Fruit fly (Drosophila melanogaster) whole organism, pupa: ENCODE results near the gene CG11694.

Experiments used
- CG10348 ChIP-seq: fragments of 200-800 bp; sonication (Bioruptor generic); IDR thresholded peaks from 2 replicates; pipeline ENCODE4 v1.3.6; 2022; ENCODE audit warnings: missing biosample characterization, missing genetic modification characterization
- CG12605 ChIP-seq: fragments of 200-800 bp; sonication (Bioruptor generic); IDR thresholded peaks from 2 replicates; pipeline ENCODE4 v1.3.6; 2022; ENCODE audit warnings: missing biosample characterization, missing genetic modification characterization
- CG15710 ChIP-seq: fragments of 200-800 bp; sonication (Bioruptor generic); optimal IDR thresholded peaks from 2 replicates; lab custom pipeline; 2018; ENCODE audit warnings: missing biosample characterization, mild to moderate bottlenecking, missing genetic modification characterization, moderate library complexity
- CG32121 ChIP-seq: fragments of 200-800 bp; sonication (Bioruptor generic); IDR thresholded peaks from 2 replicates; pipeline ENCODE4 v1.3.6; 2022; ENCODE audit warnings: missing biosample characterization, missing genetic modification characterization
- EcR ChIP-seq: fragments of 200-800 bp; sonication (Bioruptor generic); optimal IDR thresholded peaks from 3 replicates; lab custom pipeline; 2019; ENCODE audit warnings: missing biosample characterization, missing genetic modification characterization, mild to moderate bottlenecking, moderate library complexity, missing genetic modification reagents
- rn ChIP-seq: fragments of 200-800 bp; sonication (Bioruptor generic); IDR thresholded peaks from 2 replicates; pipeline ENCODE4 v1.3.6; 2022; ENCODE audit warnings: missing biosample characterization, missing genetic modification characterization

dm6 chr3R:8354458-8354857 is 42.5 kb upstream of the CG11694 start:
- TF ChIP-seq CG15710: no peak
- peak; percentile 82 for TF ChIP-seq CG12605
- no peak for TF ChIP-seq EcR (GFP tag; lab: Kevin White, UChicago)
- TF ChIP-seq rn: no peak
- TF ChIP-seq CG10348 (GFP tag; lab: Robert Waterston, UW): no peak
- peak; percentile 74 for TF ChIP-seq CG32121 (GFP tag; lab: Robert Waterston, UW)
